Worm (Caenorhabditis elegans): ENCODE measurements around the gene cdh-12.
A peak's percentile ranks its signal among the peaks of the same experiment; 100 is the strongest.

cdh-12 gene

DNA sequence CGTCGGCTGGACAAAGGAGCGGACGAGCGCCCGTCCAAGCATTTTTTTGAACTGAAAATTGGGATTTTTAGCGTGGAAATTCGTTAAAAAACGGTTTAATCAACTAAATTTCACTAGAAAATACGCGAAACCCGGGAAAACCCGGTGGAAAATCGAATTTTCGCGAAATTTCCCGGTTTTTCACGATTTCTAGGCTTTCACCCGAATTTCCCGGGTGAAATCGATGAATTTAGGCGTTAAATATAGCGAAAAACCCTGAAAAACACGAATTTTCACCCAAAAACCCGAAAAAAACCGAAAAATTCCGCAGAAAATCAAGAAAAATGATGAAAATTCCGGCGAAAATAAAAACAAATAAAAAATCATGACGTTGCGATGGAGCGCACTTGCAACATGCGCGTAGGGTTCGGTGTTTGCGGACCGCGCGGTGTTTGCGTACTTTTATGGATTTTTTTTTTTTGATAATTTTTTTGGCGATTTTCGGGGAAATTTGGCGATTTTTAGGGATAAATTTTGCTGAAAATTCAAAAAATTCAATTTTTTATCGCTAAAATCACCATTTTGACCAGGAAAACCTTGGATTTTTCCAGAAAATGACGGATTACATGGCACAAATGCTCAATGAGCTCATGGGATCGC is 50.2 kb downstream of the cdh-12 start, which contains the start of the genes mrpl-45 and Y119D3B.12 (continued):
- TF ChIP-seq F39B2.1 (GFP tag; IDR thresholded peaks at IDR 0.05) (no peak), attf-3 (GFP tag; conservative IDR thresholded peaks at IDR 0.05) (no peak), athp-1 (tag; optimal IDR thresholded peaks at IDR 0.05) (peak; percentile 66), tbx-9 (tag; optimal IDR thresholded peaks at IDR 0.05; ENCODE audit: borderline replicate concordance) (no peak), nhr-27 (tag; optimal IDR thresholded peaks at IDR 0.05) (no peak), B0019.2 (GFP tag; conservative IDR thresholded peaks at IDR 0.05) (no peak), atf-7 (tag; optimal IDR thresholded peaks at IDR 0.05) (no peak), lin-54 (GFP tag; optimal IDR thresholded peaks at IDR 0.05) (peak; percentile 77), snpc-1.1 (tag; optimal IDR thresholded peaks at IDR 0.05; ENCODE audit: insufficient read depth) (no peak), Y67H2A.10 (GFP tag; conservative IDR thresholded peaks at IDR 0.05) (no peak), snpc-4 (GFP tag; optimal IDR thresholded peaks at IDR 0.05) (no peak), snpc-4 (tag; optimal IDR thresholded peaks at IDR 0.05) (peak in 1 of 4 experiments; percentile 20), nhr-179 (tag; optimal IDR thresholded peaks at IDR 0.05) (no peak), ceh-91 (GFP tag; IDR thresholded peaks at IDR 0.05) (0 out of 2 replicates have a peak, but pooled peaks have one; percentile 16), snpc-1.3 (tag; optimal IDR thresholded peaks at IDR 0.05; ENCODE audit: insufficient read depth) (peak; percentile 63), dpl-1 (GFP tag; optimal IDR thresholded peaks at IDR 0.05) (peak; percentile 5), nhr-120 (GFP tag; IDR thresholded peaks at IDR 0.05) (no peak), C17E4.6 (GFP tag; IDR thresholded peaks at IDR 0.05) (no peak), F37B4.10 (GFP tag; IDR thresholded peaks at IDR 0.05) (no peak), chd-7 (tag; optimal IDR thresholded peaks at IDR 0.05) (no peak), zim-3 (tag; optimal IDR thresholded peaks at IDR 0.05) (no peak), ztf-22 (GFP tag; optimal IDR thresholded peaks at IDR 0.05) (no peak), ceh-79 (tag; optimal IDR thresholded peaks at IDR 0.05) (no peak), sdz-38 (tag; optimal IDR thresholded peaks at IDR 0.05) (no peak), F52B5.7 (tag; optimal IDR thresholded peaks at IDR 0.05) (no peak), unc-130 (GFP tag; optimal IDR thresholded peaks at IDR 0.05) (no peak), dpff-1 (tag; optimal IDR thresholded peaks at IDR 0.05) (no peak), ccch-3 (GFP tag; optimal IDR thresholded peaks at IDR 0.05) (no peak), tlf-1 (GFP tag; optimal IDR thresholded peaks at IDR 0.05) (peak; percentile 17), ztf-25 (GFP tag; IDR thresholded peaks at IDR 0.05) (no peak), snpc-3.4 (tag; optimal IDR thresholded peaks at IDR 0.05) (peak; percentile 43), repo-1 (tag; optimal IDR thresholded peaks at IDR 0.05) (peak; percentile 19), F57C9.4 (tag; optimal IDR thresholded peaks at IDR 0.05) (no peak), cebp-1 (GFP tag; IDR thresholded peaks at IDR 0.05) (no peak), cebp-1 (tag; optimal IDR thresholded peaks at IDR 0.05) (peak; percentile 68), lsy-27 (tag; optimal IDR thresholded peaks at IDR 0.05; ENCODE audit: borderline replicate concordance, insufficient read depth) (no peak), ets-4 (GFP tag; optimal IDR thresholded peaks at IDR 0.05) (no peak), Y79H2A.3 (GFP tag; conservative IDR thresholded peaks at IDR 0.05) (no peak), ztf-6 (GFP tag; IDR thresholded peaks at IDR 0.05) (no peak), zfh-2 (GFP tag; conservative IDR thresholded peaks at IDR 0.05) (no peak), ztf-3 (GFP tag; optimal IDR thresholded peaks at IDR 0.05) (no peak), cebp-2 (GFP tag; IDR thresholded peaks at IDR 0.05) (no peak), madf-3 (GFP tag; IDR thresholded peaks at IDR 0.05) (no peak), F57A8.1 (GFP tag; optimal IDR thresholded peaks at IDR 0.05) (no peak), egl-44 (GFP tag; IDR thresholded peaks at IDR 0.05) (no peak), gei-17 (GFP tag; optimal IDR thresholded peaks at IDR 0.05) (peak; percentile 29), madf-8 (GFP tag; conservative IDR thresholded peaks at IDR 0.05) (no peak), B0261.1 (tag; optimal IDR thresholded peaks at IDR 0.05) (no peak)
